Fruit fly (Drosophila melanogaster): ENCODE measurements around the gene Ge-1.

Ge-1 gene

dm6 chr2L:11066887-11067459 lies 33.7 kb downstream of the Ge-1 start, which contains the start of gene Samuel (continued):
- TF ChIP-seq HmgZ (tag; optimal IDR thresholded peaks at IDR 0.05) (no peak), CG31365 (tag; optimal IDR thresholded peaks at IDR 0.05) (no peak), Ssrp (tag; optimal IDR thresholded peaks at IDR 0.05) (no peak), pho (GFP tag; optimal IDR thresholded peaks at IDR 0.05) (no peak), sim (GFP tag; IDR thresholded peaks at IDR 0.05) (no peak), CG4854 (GFP tag; optimal IDR thresholded peaks at IDR 0.05) (no peak), Vsx1 (GFP tag; optimal IDR thresholded peaks at IDR 0.05) (no peak), HHEX (GFP tag; optimal IDR thresholded peaks at IDR 0.05) (peak; percentile 11), tin (GFP tag; optimal IDR thresholded peaks at IDR 0.05) (no peak), tll (GFP tag; optimal IDR thresholded peaks at IDR 0.05) (no peak), CG11398 (GFP tag; optimal IDR thresholded peaks at IDR 0.05) (no peak), trh (GFP tag; optimal IDR thresholded peaks at IDR 0.05) (no peak), chm (GFP tag; IDR thresholded peaks at IDR 0.05) (peak; percentile 27; the same call in 1 of the 2 replicates), Hr3 (GFP tag; optimal IDR thresholded peaks at IDR 0.05) (no peak), CG6791 (GFP tag; IDR thresholded peaks at IDR 0.05; ENCODE audit: partially characterized antibody) (no peak), CG17612 (GFP tag; IDR thresholded peaks at IDR 0.05) (no peak), CG1832 (GFP tag; optimal IDR thresholded peaks at IDR 0.05) (no peak), CG17912 (GFP tag; optimal IDR thresholded peaks at IDR 0.05) (no peak), CG2116 (GFP tag; optimal IDR thresholded peaks at IDR 0.05) (no peak), pnt (GFP tag; optimal IDR thresholded peaks at IDR 0.05) (no peak), Hmx (GFP tag; optimal IDR thresholded peaks at IDR 0.05) (no peak), CG4360 (GFP tag; IDR thresholded peaks at IDR 0.05) (peak; percentile 91), CG33557 (GFP tag; optimal IDR thresholded peaks at IDR 0.05) (no peak), Dip3 (GFP tag; optimal IDR thresholded peaks at IDR 0.05) (no peak), Oli (tag; optimal IDR thresholded peaks at IDR 0.05) (no peak), pan (optimal IDR thresholded peaks at IDR 0.05) (no peak), pan (GFP tag; optimal IDR thresholded peaks at IDR 0.05 in 1 of 2, IDR thresholded peaks at IDR 0.05 in 1 of 2) (no peak), phol (tag; optimal IDR thresholded peaks at IDR 0.05) (no peak), CG6689 (GFP tag; IDR thresholded peaks at IDR 0.05) (0 out of 2 replicates have a peak, but pooled peaks have one; percentile 27), Hey (tag; optimal IDR thresholded peaks at IDR 0.05) (no peak), tap (tag; optimal IDR thresholded peaks at IDR 0.05) (peak; percentile 12), sd (tag; optimal IDR thresholded peaks at IDR 0.05) (peak; percentile 42), CG12942 (GFP tag; optimal IDR thresholded peaks at IDR 0.05) (no peak), CG1603 (tag; optimal IDR thresholded peaks at IDR 0.05) (no peak), Poxn (GFP tag; IDR thresholded peaks at IDR 0.05) (no peak), CG9437 (GFP tag; optimal IDR thresholded peaks at IDR 0.05) (no peak), salm (tag; optimal IDR thresholded peaks at IDR 0.05) (peak; percentile 54), crol (GFP tag; IDR thresholded peaks at IDR 0.05) (no peak), zfh2 (GFP tag; optimal IDR thresholded peaks at IDR 0.05) (no peak), h (optimal IDR thresholded peaks at IDR 0.05) (no peak), CG6765 (GFP tag; optimal IDR thresholded peaks at IDR 0.05) (no peak), sr (GFP tag; IDR thresholded peaks at IDR 0.05) (no peak), fu2 (GFP tag; optimal IDR thresholded peaks at IDR 0.05) (no peak), CG18476 (GFP tag; optimal IDR thresholded peaks at IDR 0.05) (no peak), CG15514 (GFP tag; optimal IDR thresholded peaks at IDR 0.05) (no peak), B-H2 (GFP tag; optimal IDR thresholded peaks at IDR 0.05) (no peak), bigmax (GFP tag; optimal IDR thresholded peaks at IDR 0.05) (peak; percentile 23), CG10274 (GFP tag; optimal IDR thresholded peaks at IDR 0.05) (no peak), repo (GFP tag; optimal IDR thresholded peaks at IDR 0.05) (no peak), NC2α (GFP tag; optimal IDR thresholded peaks at IDR 0.05) (no peak), seq (GFP tag; IDR thresholded peaks at IDR 0.05) (no peak), dimm (GFP tag; IDR thresholded peaks at IDR 0.05) (no peak)

All from whole organism, embryonic.